Fruit fly (Drosophila melanogaster) whole organism, wandering third instar larva: ENCODE results near the gene CG7156.

Experiments
- Abd-B ChIP-seq: fragments of >200 bp; optimal IDR thresholded peaks from 2 replicates; lab custom pipeline; 2017; ENCODE audit warnings: missing biosample characterization, missing genetic modification characterization
- CG32264 ChIP-seq: fragments of 200-800 bp; sonication (Bioruptor generic); optimal IDR thresholded peaks from 2 replicates; lab custom pipeline; 2016; ENCODE audit warnings: missing biosample characterization, missing genetic modification characterization
- CrebA ChIP-seq: fragments of 200-800 bp; sonication (Bioruptor generic); optimal IDR thresholded peaks from 2 replicates; lab custom pipeline; 2016; ENCODE audit warnings: missing biosample characterization, mild to moderate bottlenecking, missing genetic modification characterization, borderline replicate concordance
- Dif ChIP-seq: fragments of 200-275, 200-300 bp; sonication (Bioruptor generic); optimal IDR thresholded peaks from 2 replicates; lab custom pipeline; 2018; ENCODE audit warnings: missing biosample characterization, missing genetic modification characterization; ENCODE audit not compliant: partially characterized antibody
- GATAd ChIP-seq: sonication (Bioruptor generic); optimal IDR thresholded peaks from 2 replicates; lab custom pipeline; 2016; ENCODE audit warnings: missing biosample characterization, missing genetic modification characterization
- HLH106 ChIP-seq: fragments of 200-800 bp; optimal IDR thresholded peaks from 3 replicates; lab custom pipeline; 2019; ENCODE audit warnings: missing biosample characterization, mild to moderate bottlenecking, missing genetic modification characterization, moderate library complexity
- Hr78 ChIP-seq: fragments of >200 bp; optimal IDR thresholded peaks from 2 replicates; lab custom pipeline; 2017; ENCODE audit warnings: missing biosample characterization, missing genetic modification characterization
- Hr83 ChIP-seq: fragments of 200-300 bp; sonication (Bioruptor generic); optimal IDR thresholded peaks from 2 replicates; lab custom pipeline; 2016; ENCODE audit warnings: missing biosample characterization, mild to moderate bottlenecking, missing genetic modification characterization, moderate library complexity; ENCODE audit not compliant: poor library complexity, severe bottlenecking
- Mio ChIP-seq: sonication (Bioruptor generic); optimal IDR thresholded peaks from 2 replicates; lab custom pipeline; 2016; ENCODE audit warnings: missing biosample characterization, missing genetic modification characterization
- Myc ChIP-seq: fragments of >200 bp; optimal IDR thresholded peaks from 2 replicates; lab custom pipeline; 2017
- N ChIP-seq: fragments of >200 bp; optimal IDR thresholded peaks from 2 replicates; lab custom pipeline; 2018; ENCODE audit warnings: missing biosample characterization, missing external identifiers, missing genetic modification characterization
- OdsH ChIP-seq: fragments of 200-800 bp; sonication (Bioruptor generic); optimal IDR thresholded peaks from 2 replicates; lab custom pipeline; 2016; ENCODE audit warnings: missing biosample characterization, mild to moderate bottlenecking, missing genetic modification characterization
- Rel ChIP-seq, 2 experiments: fragments of 200-800 bp; sonication (Bioruptor generic) in 1 of 2; optimal IDR thresholded peaks; 2 replicates in 1 of 2; 3 replicates in 1 of 2; lab custom pipeline; 2016 to 2019; ENCODE audit warnings: mild to moderate bottlenecking in 2 of 2, missing biosample characterization in 2 of 2, missing genetic modification characterization in 2 of 2, moderate library complexity in 1 of 2
- Sp1 ChIP-seq: fragments of 200-800 bp; sonication (Bioruptor generic); optimal IDR thresholded peaks from 3 replicates; lab custom pipeline; 2019; ENCODE audit warnings: missing biosample characterization, mild to moderate bottlenecking, missing genetic modification characterization, moderate library complexity
- Vsx2 ChIP-seq: fragments of 200-300, 225-300 bp; sonication (Bioruptor generic); optimal IDR thresholded peaks from 2 replicates; lab custom pipeline; 2018; ENCODE audit warnings: missing biosample characterization, missing genetic modification characterization; ENCODE audit not compliant: partially characterized antibody
- br ChIP-seq: fragments of 200-800 bp; sonication (Bioruptor generic); optimal IDR thresholded peaks from 2 replicates; lab custom pipeline; 2016; ENCODE audit warnings: missing biosample characterization, missing genetic modification characterization
- dl ChIP-seq, 2 experiments: fragments of 175-275, 200-275 bp in 1 of 2; fragments of 200-275 bp in 1 of 2; sonication (Bioruptor generic); optimal IDR thresholded peaks; lab custom pipeline; 2018; ENCODE audit warnings: mild to moderate bottlenecking in 2 of 2, missing biosample characterization in 2 of 2, missing genetic modification characterization in 2 of 2, moderate library complexity in 2 of 2; ENCODE audit not compliant: partially characterized antibody in 2 of 2, insufficient read depth in 1 of 2
- ey ChIP-seq: fragments of 200-800 bp; sonication (Bioruptor generic); optimal IDR thresholded peaks from 2 replicates; lab custom pipeline; 2016; ENCODE audit warnings: missing biosample characterization, missing genetic modification characterization
- foxo ChIP-seq, 2 experiments: fragments of 200-800 bp; sonication (Bioruptor generic); optimal IDR thresholded peaks; 2 replicates in 1 of 2; 3 replicates in 1 of 2; lab custom pipeline; 2016 to 2017; ENCODE audit warnings: missing biosample characterization in 2 of 2, missing genetic modification characterization in 2 of 2
- h ChIP-seq: fragments of 200-800 bp; sonication (Bioruptor generic); optimal IDR thresholded peaks from 3 replicates; lab custom pipeline; 2016; ENCODE audit warnings: missing biosample characterization, mild to moderate bottlenecking, missing genetic modification characterization
- lola ChIP-seq: fragments of >200 bp; optimal IDR thresholded peaks from 2 replicates; lab custom pipeline; 2017; ENCODE audit warnings: missing biosample characterization, missing genetic modification characterization
- psq ChIP-seq: fragments of 200-800 bp; sonication (Bioruptor generic); optimal IDR thresholded peaks from 3 replicates; lab custom pipeline; 2017; ENCODE audit warnings: missing biosample characterization, mild to moderate bottlenecking, missing genetic modification characterization, moderate library complexity
- rgr ChIP-seq: fragments of 200-800 bp; sonication (Bioruptor generic); optimal IDR thresholded peaks from 3 replicates; lab custom pipeline; 2016; ENCODE audit warnings: missing biosample characterization, mild to moderate bottlenecking, missing genetic modification characterization
- sage ChIP-seq: fragments of 200-800 bp; sonication (Bioruptor generic); optimal IDR thresholded peaks from 2 replicates; lab custom pipeline; 2016; ENCODE audit warnings: missing biosample characterization, mild to moderate bottlenecking, missing genetic modification characterization
- sv ChIP-seq: fragments of 200-800 bp; sonication (Bioruptor generic); optimal IDR thresholded peaks from 3 replicates; lab custom pipeline; 2016; ENCODE audit warnings: missing biosample characterization, missing genetic modification characterization
- tai ChIP-seq: sonication (Bioruptor generic); optimal IDR thresholded peaks from 2 replicates; lab custom pipeline; 2016; ENCODE audit warnings: missing biosample characterization, missing genetic modification characterization
- usp ChIP-seq: fragments of >200 bp; optimal IDR thresholded peaks from 2 replicates; lab custom pipeline; 2017; ENCODE audit warnings: missing biosample characterization, missing genetic modification characterization
- woc ChIP-seq: sonication (Bioruptor generic); optimal IDR thresholded peaks from 2 replicates; lab custom pipeline; 2016; ENCODE audit warnings: missing biosample characterization, mild to moderate bottlenecking, missing genetic modification characterization

CG7156 gene

DNA sequence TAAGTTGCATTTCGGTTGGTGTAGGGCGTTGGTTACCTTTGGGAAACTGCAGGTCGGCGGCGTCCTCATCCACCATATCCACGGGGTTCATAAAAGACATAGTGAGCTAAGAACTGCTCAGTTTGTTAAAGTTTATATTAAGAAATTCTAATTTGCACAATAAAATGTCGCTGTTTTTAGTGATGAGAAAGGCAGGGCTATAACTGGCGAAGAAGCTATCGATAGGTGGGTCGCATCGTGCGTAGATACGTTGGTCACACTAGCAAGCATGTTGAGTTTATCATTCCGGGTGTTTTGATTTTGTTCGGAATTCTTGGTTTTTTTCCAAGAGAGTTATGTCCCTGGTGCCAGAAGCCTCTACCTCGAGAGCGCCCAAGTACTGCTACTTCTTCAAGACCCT is 13.3 kb upstream of the CG7156 start, which contains the start of the genes Ada2a, Polr2D, Tgs1 and moi:
Gene Ada2a, minus strand, starts transcription at position 207 of the 400 bp plus-strand sequence.
Gene Polr2D, minus strand, starts transcription at position 207 of the 400 bp plus-strand sequence.
Gene Tgs1, plus strand, starts transcription at position 250 of the 400 bp plus-strand sequence.
Gene moi, plus strand, starts transcription at position 250 of the 400 bp plus-strand sequence.
- TF ChIP-seq Myc (lab: Kevin White, UChicago) (peak; percentile 9), Hr83 (GFP tag; lab: Kevin White, UChicago) (peak; percentile 38), foxo (GFP tag; optimal IDR thresholded peaks at IDR 0.05; lab: Kevin White, UChicago) (no peak)

DNA sequence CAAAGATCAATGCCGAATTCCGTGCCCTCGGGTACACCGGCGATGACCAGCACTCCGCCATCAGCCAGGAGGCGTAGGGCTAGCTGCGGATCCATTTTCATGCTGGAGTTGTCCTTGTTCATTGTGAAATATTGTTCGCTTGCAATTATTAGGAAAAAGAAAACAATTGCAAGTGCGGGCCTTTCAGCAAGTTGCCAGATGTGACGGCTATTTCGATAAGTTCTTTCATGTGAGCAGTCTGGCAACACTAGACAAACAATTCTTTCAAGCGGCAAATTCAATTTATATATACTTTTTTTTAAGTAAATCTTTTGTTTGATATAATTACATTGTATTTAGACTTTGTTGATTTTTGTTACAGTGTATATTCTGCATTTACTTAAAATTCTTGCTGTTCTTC is 10.6 kb upstream of the CG7156 start, which contains the start of gene CG12320:
Gene CG12320, minus strand, starts transcription at position 157 of the 400 bp plus-strand sequence.
- no peak for TF ChIP-seq psq (GFP tag; lab: Kevin White, UChicago)
- no peak for TF ChIP-seq rgr (GFP tag; lab: Kevin White, UChicago)
- TF ChIP-seq usp (GFP tag; lab: Kevin White, UChicago): no peak
- TF ChIP-seq GATAd (GFP tag; lab: Kevin White, UChicago): no peak

DNA sequence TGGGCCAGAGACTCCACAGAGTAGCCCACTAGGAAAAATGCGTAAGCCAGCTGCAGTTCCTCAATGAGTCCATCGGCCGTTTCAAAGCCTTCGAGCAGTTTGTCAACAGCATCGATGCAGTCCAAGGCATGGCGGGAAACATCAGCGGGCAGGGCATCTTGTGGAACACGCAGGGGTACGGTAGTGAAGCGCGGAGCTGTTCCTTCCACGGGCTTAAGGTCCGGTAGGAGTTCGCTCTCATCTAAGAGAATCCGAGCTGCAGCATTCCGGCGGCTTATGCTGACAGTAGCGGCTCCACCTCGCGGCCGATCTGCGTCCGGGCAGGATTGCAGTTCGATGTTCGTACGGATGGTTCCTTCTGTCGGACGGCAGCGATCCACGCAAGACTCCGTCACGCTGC is 9.9 kb upstream of the CG7156 start:
- no peak for TF ChIP-seq dl (GFP tag; optimal IDR thresholded peaks at IDR 0.05; lab: Kevin White, UChicago; ENCODE audit: insufficient read depth in 1 of 2, partially characterized antibody in 2 of 2)
- no peak for TF ChIP-seq Myc (lab: Kevin White, UChicago)
- TF ChIP-seq foxo (GFP tag; optimal IDR thresholded peaks at IDR 0.05; lab: Kevin White, UChicago): no peak
- TF ChIP-seq br: no peak
- no peak for TF ChIP-seq GATAd (GFP tag; lab: Kevin White, UChicago)
- no peak for TF ChIP-seq ey
- no peak for TF ChIP-seq Sp1 (GFP tag; lab: Kevin White, UChicago)
- TF ChIP-seq sage (GFP tag; lab: Kevin White, UChicago): no peak
- TF ChIP-seq, all 38 proteins: peak for 0

DNA sequence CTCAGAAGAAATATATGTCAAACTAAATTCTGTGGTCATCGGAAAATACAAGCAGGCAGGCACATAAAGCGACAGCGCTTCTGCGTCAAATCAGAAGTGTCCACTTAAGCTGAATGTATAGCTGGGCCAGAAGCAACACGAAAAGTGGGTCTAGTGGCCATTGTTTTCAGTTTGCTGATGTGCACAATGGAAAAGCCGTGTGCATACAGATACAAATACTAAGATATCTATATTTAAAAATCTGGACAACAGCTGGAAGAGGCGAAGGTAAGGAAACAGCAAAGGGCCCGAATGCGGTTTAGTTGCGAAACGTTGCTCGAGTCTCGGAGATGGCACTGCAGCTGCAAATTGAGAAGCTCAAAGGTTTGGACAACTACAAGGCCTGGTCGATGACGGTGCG is 8.9 kb upstream of the CG7156 start, which contains the start of gene CG18598:
Gene CG18598, plus strand, starts transcription at position 301 of the 400 bp plus-strand sequence.
- TF ChIP-seq Vsx2 (GFP tag; lab: Kevin White, UChicago): no peak
- no peak for TF ChIP-seq h (GFP tag; lab: Kevin White, UChicago)
- no peak for TF ChIP-seq CG32264
- no peak for TF ChIP-seq CrebA (GFP tag; lab: Kevin White, UChicago)
- TF ChIP-seq sv: no peak
- TF ChIP-seq Abd-B: no peak
- no peak for TF ChIP-seq rgr (GFP tag; lab: Kevin White, UChicago)
- no peak for TF ChIP-seq Hr78 (GFP tag; lab: Kevin White, UChicago)
- TF ChIP-seq lola (GFP tag; lab: Kevin White, UChicago): no peak
- no peak for TF ChIP-seq Sp1 (GFP tag; lab: Kevin White, UChicago)
- no peak for TF ChIP-seq usp (GFP tag; lab: Kevin White, UChicago)
- TF ChIP-seq Rel (GFP tag; optimal IDR thresholded peaks at IDR 0.05; lab: Kevin White, UChicago): no peak
- no peak for TF ChIP-seq Rel (tag; optimal IDR thresholded peaks at IDR 0.05; lab: Kevin White, UChicago)
- TF ChIP-seq Dif (GFP tag; lab: Kevin White, UChicago): no peak
- no peak for TF ChIP-seq tai
- no peak for TF ChIP-seq Mio (GFP tag; lab: Kevin White, UChicago)
- TF ChIP-seq sage (GFP tag; lab: Kevin White, UChicago): no peak
- TF ChIP-seq ey: no peak
- TF ChIP-seq, all 38 proteins: peak for 0

DNA sequence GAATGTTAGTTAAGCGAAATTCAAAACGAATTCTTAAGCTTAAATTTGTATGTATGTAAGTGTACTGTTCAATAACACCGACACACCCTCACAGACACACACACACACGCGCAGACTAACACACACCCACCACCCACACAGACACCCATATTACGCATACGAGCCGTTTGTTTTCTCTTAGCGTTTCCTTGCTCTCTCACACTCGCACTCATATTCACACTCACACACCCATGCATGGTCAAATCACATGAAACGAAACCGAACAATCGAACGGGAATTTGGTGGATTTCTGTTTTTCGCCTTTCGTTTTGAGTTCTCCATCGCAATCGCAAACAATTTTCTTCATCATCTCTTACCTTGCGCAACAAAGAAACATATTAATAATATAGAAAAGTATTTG is 7.3 kb upstream of the CG7156 start:
- TF ChIP-seq dl (GFP tag; optimal IDR thresholded peaks at IDR 0.05; lab: Kevin White, UChicago; ENCODE audit: insufficient read depth in 1 of 2, partially characterized antibody in 2 of 2): peak in 1 of 2 experiments; percentile 41
- TF ChIP-seq GATAd (GFP tag; lab: Kevin White, UChicago): no peak
- TF ChIP-seq woc: no peak
- no peak for TF ChIP-seq OdsH (GFP tag; lab: Kevin White, UChicago)
- TF ChIP-seq Rel (GFP tag; optimal IDR thresholded peaks at IDR 0.05; lab: Kevin White, UChicago): no peak
- peak; percentile 10 for TF ChIP-seq Rel (tag; optimal IDR thresholded peaks at IDR 0.05; lab: Kevin White, UChicago)
- TF ChIP-seq HLH106 (tag; lab: Kevin White, UChicago): no peak
- peak; percentile 22 for TF ChIP-seq psq (GFP tag; lab: Kevin White, UChicago)
- TF ChIP-seq N (GFP tag; lab: Kevin White, UChicago): peak; percentile 69
- TF ChIP-seq Hr83 (GFP tag; lab: Kevin White, UChicago): peak; percentile 16
- TF ChIP-seq rgr (GFP tag; lab: Kevin White, UChicago): no peak
- TF ChIP-seq Dif (GFP tag; lab: Kevin White, UChicago): peak; percentile 69
- TF ChIP-seq Vsx2 (GFP tag; lab: Kevin White, UChicago): no peak
- TF ChIP-seq sv: no peak
- TF ChIP-seq, all 38 proteins: peak for 6
